Fruit fly (Drosophila melanogaster): ENCODE results near the gene CG17129.

CG17129 gene

DNA sequence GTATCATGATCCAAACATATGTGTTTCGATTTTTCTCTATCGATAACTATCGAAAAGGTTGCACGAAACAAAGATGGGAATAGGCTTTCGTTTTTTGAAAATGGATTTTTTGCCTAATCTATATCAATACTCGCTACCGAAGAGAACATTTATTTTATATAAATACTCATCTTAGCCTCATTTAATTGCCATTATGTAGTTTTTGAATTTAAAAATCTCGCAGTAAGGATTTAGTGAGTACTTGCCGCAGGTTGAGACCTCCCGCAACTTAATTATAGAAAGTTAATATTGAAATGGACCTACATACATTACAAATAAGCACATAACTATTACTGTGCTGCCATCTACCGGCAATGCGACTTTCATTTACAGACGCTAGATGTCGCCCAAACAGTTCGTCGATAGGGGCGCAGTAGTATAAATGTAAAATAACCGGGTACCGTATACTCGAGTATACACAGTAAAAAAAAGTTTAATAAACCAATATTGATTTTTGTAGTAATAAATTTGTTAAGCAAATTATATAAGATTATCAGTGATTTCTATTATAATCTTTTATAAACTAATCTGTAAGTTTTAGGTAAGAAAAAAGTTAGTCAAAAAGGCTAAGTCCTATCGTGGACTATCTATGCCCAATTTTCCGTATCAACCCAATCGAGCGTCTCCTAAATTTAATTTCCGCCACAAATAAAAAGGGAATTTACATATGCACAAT is 31.9 kb upstream of the CG17129 start, which contains the start of gene CG13896 (continued):
- peak; percentile 78 for TF ChIP-seq Blimp-1 (GFP tag; optimal IDR thresholded peaks at IDR 0.05)
- peak; percentile 90 for TF ChIP-seq HLH54F (GFP tag; optimal IDR thresholded peaks at IDR 0.05)
- peak; percentile 98 for TF ChIP-seq CG11456 (GFP tag; IDR thresholded peaks at IDR 0.05)
- peak; percentile 91 for TF ChIP-seq CG33213 (GFP tag; optimal IDR thresholded peaks at IDR 0.05)
- TF ChIP-seq Antp (GFP tag; optimal IDR thresholded peaks at IDR 0.05), result peak; percentile 92
- TF ChIP-seq pum (GFP tag; optimal IDR thresholded peaks at IDR 0.05), result peak; percentile 93
- peak; percentile 96 for TF ChIP-seq NFAT (GFP tag; IDR thresholded peaks at IDR 0.05)
- TF ChIP-seq gce (GFP tag; IDR thresholded peaks at IDR 0.05), result no peak
- TF ChIP-seq CG4424 (GFP tag; optimal IDR thresholded peaks at IDR 0.05), result peak; percentile 85
- no peak for TF ChIP-seq CG4360 (GFP tag; IDR thresholded peaks at IDR 0.05)
- TF ChIP-seq aop (GFP tag; IDR thresholded peaks at IDR 0.05), result 0 out of 2 replicates have a peak, but pooled peaks have one; percentile 24
- TF ChIP-seq CG5245 (GFP tag; optimal IDR thresholded peaks at IDR 0.05), result peak; percentile 96
- peak; percentile 80 for TF ChIP-seq Bdp1 (GFP tag; optimal IDR thresholded peaks at IDR 0.05)
- TF ChIP-seq CG14710 (tag; optimal IDR thresholded peaks at IDR 0.05), result peak; percentile 72
- peak; percentile 57; the same call in 1 of the 3 replicates for TF ChIP-seq CG11093 (GFP tag; IDR thresholded peaks at IDR 0.05)
- TF ChIP-seq sug (tag; optimal IDR thresholded peaks at IDR 0.05), result peak; percentile 86
- TF ChIP-seq danr (GFP tag; IDR thresholded peaks at IDR 0.05), result peak; percentile 62; the same call in 1 of the 2 replicates
- TF ChIP-seq CHES-1-like (GFP tag; optimal IDR thresholded peaks at IDR 0.05), result peak; percentile 84
- peak; percentile 90 for TF ChIP-seq lab (GFP tag; optimal IDR thresholded peaks at IDR 0.05)
- TF ChIP-seq schlank (tag; optimal IDR thresholded peaks at IDR 0.05), result peak; percentile 60
- peak; percentile 54 for TF ChIP-seq CG11723 (GFP tag; optimal IDR thresholded peaks at IDR 0.05)
- TF ChIP-seq CG17612 (GFP tag; IDR thresholded peaks at IDR 0.05), result peak; percentile 34; the same call in 1 of the 2 replicates
- TF ChIP-seq fd96Cb (tag; optimal IDR thresholded peaks at IDR 0.05), result peak; percentile 79
- TF ChIP-seq CG15479 (GFP tag; optimal IDR thresholded peaks at IDR 0.05), result no peak
- TF ChIP-seq ato (GFP tag; IDR thresholded peaks at IDR 0.05; ENCODE audit: partially characterized antibody), result no peak
- TF ChIP-seq CG3726 (GFP tag; IDR thresholded peaks at IDR 0.05), result peak; percentile 54; the same call in 2 of the 3 replicates
- TF ChIP-seq CG6175 (GFP tag; IDR thresholded peaks at IDR 0.05), result peak; percentile 87; the same call in 2 of the 3 replicates
- TF ChIP-seq peb (GFP tag; IDR thresholded peaks at IDR 0.05), result peak; percentile 74
- peak; percentile 72 for TF ChIP-seq Ssrp (tag; optimal IDR thresholded peaks at IDR 0.05)
- TF ChIP-seq CG31388 (GFP tag; optimal IDR thresholded peaks at IDR 0.05), result peak; percentile 81
- peak; percentile 60 for TF ChIP-seq CG4328 (GFP tag; optimal IDR thresholded peaks at IDR 0.05)
- peak; percentile 85 for TF ChIP-seq her (GFP tag; optimal IDR thresholded peaks at IDR 0.05)
- peak; percentile 55 for TF ChIP-seq CG5180 (GFP tag; optimal IDR thresholded peaks at IDR 0.05)
- TF ChIP-seq C15 (GFP tag; IDR thresholded peaks at IDR 0.05), result no peak
- peak; percentile 67 for TF ChIP-seq CG3065 (GFP tag; optimal IDR thresholded peaks at IDR 0.05)
- peak; percentile 78 for TF ChIP-seq gsb-n (tag; optimal IDR thresholded peaks at IDR 0.05)
- peak; percentile 78; the same call in 2 of the 3 replicates for TF ChIP-seq Doc3 (GFP tag; IDR thresholded peaks at IDR 0.05; ENCODE audit: partially characterized antibody)
- TF ChIP-seq gro (GFP tag; optimal IDR thresholded peaks at IDR 0.05), result peak; percentile 84
- TF ChIP-seq sr (GFP tag; IDR thresholded peaks at IDR 0.05), result 0 out of 3 replicates have a peak, but pooled peaks have one; percentile 6
- TF ChIP-seq HHEX (GFP tag; optimal IDR thresholded peaks at IDR 0.05), result peak; percentile 81
- TF ChIP-seq CG11695 (GFP tag; IDR thresholded peaks at IDR 0.05), result peak; percentile 76; the same call in 2 of the 3 replicates
- TF ChIP-seq kah (GFP tag; optimal IDR thresholded peaks at IDR 0.05), result peak; percentile 58
- TF ChIP-seq CG6765 (GFP tag; optimal IDR thresholded peaks at IDR 0.05), result peak; percentile 70
- TF ChIP-seq zen (tag; optimal IDR thresholded peaks at IDR 0.05), result peak; percentile 84
- peak; percentile 67 for TF ChIP-seq Six4 (GFP tag; optimal IDR thresholded peaks at IDR 0.05)
- TF ChIP-seq esg (GFP tag; conservative IDR thresholded peaks at IDR 0.05), result peak; percentile 69
- peak; percentile 76 for TF ChIP-seq phol (tag; optimal IDR thresholded peaks at IDR 0.05)
- peak; percentile 58 for TF ChIP-seq Bgb (GFP tag; IDR thresholded peaks at IDR 0.05; ENCODE audit: partially characterized antibody)
- TF ChIP-seq vfl (GFP tag; optimal IDR thresholded peaks at IDR 0.05), result peak; percentile 71
